Worm (Caenorhabditis elegans): Measurements from ENCODE around the gene srh-80.

ce11 chrV:172110-172509 is 47.6 kb upstream of the srh-80 start, which contains the start of gene cfap-36:
- TF ChIP-seq hmg-4 (GFP tag; optimal IDR thresholded peaks at IDR 0.05) (no peak), ceh-13 (GFP tag; optimal IDR thresholded peaks at IDR 0.05) (no peak), F13C5.2 (tag; optimal IDR thresholded peaks at IDR 0.05) (no peak), ceh-36 (tag; optimal IDR thresholded peaks at IDR 0.05) (no peak), ama-1 (optimal IDR thresholded peaks at IDR 0.05) (no peak), sea-1 (GFP tag; conservative IDR thresholded peaks at IDR 0.05) (no peak), tra-4 (tag; optimal IDR thresholded peaks at IDR 0.05) (no peak), ets-7 (tag; optimal IDR thresholded peaks at IDR 0.05) (no peak), scrt-1 (GFP tag; IDR thresholded peaks at IDR 0.05) (no peak)
